Fruit fly (Drosophila melanogaster): ENCODE measurements around the gene gukh.

DNA sequence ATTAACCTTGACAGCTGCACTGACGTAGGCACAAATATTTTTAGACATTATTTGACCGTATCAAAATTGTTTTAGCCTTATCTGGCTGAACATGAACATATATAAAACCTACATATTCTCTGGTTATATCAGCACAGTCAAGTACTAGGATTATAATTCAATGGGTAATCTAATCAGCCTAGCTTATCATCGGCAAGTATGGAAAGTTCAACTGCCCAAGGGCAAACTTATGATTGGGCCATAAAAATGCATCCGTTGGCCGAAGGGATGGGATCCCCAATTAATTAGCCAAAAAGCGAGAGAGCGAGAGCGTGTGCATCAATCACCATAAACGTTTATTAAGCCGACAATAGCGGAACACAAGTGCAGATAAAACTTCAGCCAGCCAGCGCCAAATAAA, 81.6 kb downstream of the gukh start:
- no peak for TF ChIP-seq CG12605 (GFP tag; IDR thresholded peaks at IDR 0.05)
- no peak for TF ChIP-seq CG10348 (GFP tag; IDR thresholded peaks at IDR 0.05)
- no peak for TF ChIP-seq CG34367 (tag; optimal IDR thresholded peaks at IDR 0.05)
- no peak for TF ChIP-seq fd96Ca (GFP tag; IDR thresholded peaks at IDR 0.05)
- no peak for TF ChIP-seq CG9948 (tag; optimal IDR thresholded peaks at IDR 0.05)
- TF ChIP-seq EcR (GFP tag; optimal IDR thresholded peaks at IDR 0.05), result no peak
- no peak for TF ChIP-seq CG4496 (GFP tag; IDR thresholded peaks at IDR 0.05)
- no peak for TF ChIP-seq D1 (tag; optimal IDR thresholded peaks at IDR 0.05)
- TF ChIP-seq Ets98B (GFP tag; IDR thresholded peaks at IDR 0.05), result no peak
